Worm (Caenorhabditis elegans) whole organism, early embryonic: ENCODE data around the gene cyp-13B2.

Source experiments
- B0310.2 ChIP-seq: sonication (generic microtip); optimal IDR thresholded peaks from 2 replicates; lab custom pipeline; 2016; ENCODE audit warnings: mild to moderate bottlenecking, missing genetic modification characterization, missing compliant biosample characterization
- F13C5.2 ChIP-seq: sonication (generic microtip); optimal IDR thresholded peaks from 2 replicates; lab custom pipeline; 2017; ENCODE audit warnings: mild to moderate bottlenecking, missing genetic modification characterization, inconsistent platforms, missing compliant biosample characterization
- ama-1 ChIP-seq: fragments of 150-350 bp; optimal IDR thresholded peaks from 2 replicates; lab custom pipeline; 2014
- flt-1 ChIP-seq: fragments of 200-800 bp; sonication (Bioruptor generic); IDR thresholded peaks from 2 replicates; pipeline ENCODE4 v1.3.6; 2022; ENCODE audit warnings: missing genetic modification characterization, missing compliant biosample characterization
- pes-1 ChIP-seq: fragments of 200-800 bp; sonication (Bioruptor generic); IDR thresholded peaks from 2 replicates; pipeline ENCODE4 v1.3.6; 2022; ENCODE audit warnings: missing genetic modification reagents, missing genetic modification characterization, missing compliant biosample characterization
- scrt-1 ChIP-seq: fragments of 200-800 bp; sonication (Bioruptor generic); IDR thresholded peaks from 2 replicates; pipeline ENCODE4 v1.3.6; 2022; ENCODE audit warnings: missing genetic modification characterization, missing compliant biosample characterization
- tbx-11 ChIP-seq: fragments of 200-800 bp; sonication (Bioruptor generic); IDR thresholded peaks from 2 replicates; pipeline ENCODE4 v1.3.6; 2022; ENCODE audit warnings: missing genetic modification characterization, missing compliant biosample characterization

DNA sequence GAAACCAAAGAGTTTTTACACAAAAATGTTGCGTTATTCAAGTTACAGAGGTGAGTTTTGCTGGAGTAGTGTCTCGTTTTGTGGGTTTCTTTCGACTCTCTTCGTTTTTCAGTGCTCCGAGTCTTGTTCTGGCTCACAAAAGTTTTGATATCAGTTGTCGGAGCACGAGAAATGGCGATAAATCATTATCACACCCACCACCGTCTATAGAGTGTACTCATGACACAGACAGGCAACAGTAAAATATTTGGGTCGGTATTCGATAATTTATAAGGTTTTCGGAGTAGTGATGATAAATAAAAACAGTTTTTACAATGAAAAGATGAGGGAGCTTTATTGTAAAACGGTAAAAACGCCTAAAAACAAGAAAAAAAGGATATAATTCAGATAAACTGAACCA lies 17.4 kb upstream of the cyp-13B2 start, which contains the start of gene ceh-37:
- TF ChIP-seq F13C5.2 = no peak
- TF ChIP-seq ama-1 (lab: Kevin White, UChicago) = no peak
- no peak for TF ChIP-seq pes-1 (GFP tag; lab: Robert Waterston, UW)
- no peak for TF ChIP-seq flt-1 (GFP tag; lab: Robert Waterston, UW)
- no peak for TF ChIP-seq tbx-11 (GFP tag; lab: Robert Waterston, UW)
- no peak for TF ChIP-seq scrt-1 (GFP tag; lab: Robert Waterston, UW)
- TF ChIP-seq B0310.2 (tag; lab: Kevin White, UChicago) = no peak
